Worm (Caenorhabditis elegans) whole organism, early embryonic: ENCODE results near the gene lag-1.

Experiments
- B0310.2 ChIP-seq: sonication (generic microtip); optimal IDR thresholded peaks from 2 replicates; lab custom pipeline; 2016; ENCODE audit warnings: mild to moderate bottlenecking, missing genetic modification characterization, missing compliant biosample characterization
- F13C5.2 ChIP-seq: sonication (generic microtip); optimal IDR thresholded peaks from 2 replicates; lab custom pipeline; 2017; ENCODE audit warnings: mild to moderate bottlenecking, missing genetic modification characterization, inconsistent platforms, missing compliant biosample characterization
- aly-1 ChIP-seq: sonication (generic microtip); optimal IDR thresholded peaks from 2 replicates; lab custom pipeline; 2016; ENCODE audit warnings: missing genetic modification characterization, missing compliant biosample characterization
- ama-1 ChIP-seq: fragments of 150-350 bp; optimal IDR thresholded peaks from 2 replicates; lab custom pipeline; 2014
- ceh-13 ChIP-seq: fragments of 200-800 bp; sonication (Bioruptor generic); optimal IDR thresholded peaks from 2 replicates; lab custom pipeline; 2018; ENCODE audit warnings: mild to moderate bottlenecking, missing genetic modification characterization, missing compliant biosample characterization
- ceh-36 ChIP-seq: sonication (generic microtip); optimal IDR thresholded peaks from 2 replicates; lab custom pipeline; 2016; ENCODE audit warnings: missing genetic modification characterization, inconsistent platforms, missing compliant biosample characterization
- ets-7 ChIP-seq: sonication (generic microtip); optimal IDR thresholded peaks from 2 replicates; lab custom pipeline; 2016; ENCODE audit warnings: missing genotype, missing genetic modification characterization, missing compliant biosample characterization
- flt-1 ChIP-seq: fragments of 200-800 bp; sonication (Bioruptor generic); IDR thresholded peaks from 2 replicates; pipeline ENCODE4 v1.3.6; 2022; ENCODE audit warnings: missing genetic modification characterization, missing compliant biosample characterization
- hmbx-1 ChIP-seq: sonication (generic microtip); optimal IDR thresholded peaks from 2 replicates; lab custom pipeline; 2016; ENCODE audit warnings: mild to moderate bottlenecking, missing genetic modification characterization, missing compliant biosample characterization
- hmg-4 ChIP-seq: fragments of 200-800 bp; sonication (Bioruptor generic); optimal IDR thresholded peaks from 2 replicates; lab custom pipeline; 2018; ENCODE audit warnings: mild to moderate bottlenecking, missing genetic modification characterization, missing compliant biosample characterization
- hnd-1 ChIP-seq: sonication (generic microtip); optimal IDR thresholded peaks from 2 replicates; lab custom pipeline; 2016; ENCODE audit warnings: missing genetic modification characterization, missing compliant biosample characterization
- pes-1 ChIP-seq: fragments of 200-800 bp; sonication (Bioruptor generic); IDR thresholded peaks from 2 replicates; pipeline ENCODE4 v1.3.6; 2022; ENCODE audit warnings: missing genetic modification reagents, missing genetic modification characterization, missing compliant biosample characterization
- scrt-1 ChIP-seq: fragments of 200-800 bp; sonication (Bioruptor generic); IDR thresholded peaks from 2 replicates; pipeline ENCODE4 v1.3.6; 2022; ENCODE audit warnings: missing genetic modification characterization, missing compliant biosample characterization
- sea-1 ChIP-seq: fragments of 200-800 bp; sonication (Bioruptor generic); conservative IDR thresholded peaks from 2 replicates; pipeline ENCODE4 v1.3.6; 2022; ENCODE audit warnings: missing genetic modification characterization, missing compliant biosample characterization
- tbx-11 ChIP-seq: fragments of 200-800 bp; sonication (Bioruptor generic); IDR thresholded peaks from 2 replicates; pipeline ENCODE4 v1.3.6; 2022; ENCODE audit warnings: missing genetic modification characterization, missing compliant biosample characterization
- tbx-37 ChIP-seq: fragments of 200-800 bp; sonication (Bioruptor generic); conservative IDR thresholded peaks from 2 replicates; pipeline ENCODE4 v1.3.6; 2022; ENCODE audit warnings: missing genetic modification reagents, missing genetic modification characterization, missing compliant biosample characterization
- tra-4 ChIP-seq: sonication (generic microtip); optimal IDR thresholded peaks from 2 replicates; lab custom pipeline; 2017; ENCODE audit warnings: missing genetic modification characterization, missing compliant biosample characterization

lag-1 gene

ce11 chrIV:6108665-6109064, 13.5 kb downstream of the lag-1 start:
- TF ChIP-seq scrt-1 (GFP tag; lab: Robert Waterston, UW) = no peak
- TF ChIP-seq tra-4 (tag; lab: Kevin White, UChicago) = no peak
- TF ChIP-seq aly-1 = no peak
- no peak for TF ChIP-seq tbx-37
- no peak for TF ChIP-seq hnd-1
- no peak for TF ChIP-seq sea-1 (GFP tag; lab: Robert Waterston, UW)
- no peak for TF ChIP-seq ama-1 (lab: Kevin White, UChicago)

DNA sequence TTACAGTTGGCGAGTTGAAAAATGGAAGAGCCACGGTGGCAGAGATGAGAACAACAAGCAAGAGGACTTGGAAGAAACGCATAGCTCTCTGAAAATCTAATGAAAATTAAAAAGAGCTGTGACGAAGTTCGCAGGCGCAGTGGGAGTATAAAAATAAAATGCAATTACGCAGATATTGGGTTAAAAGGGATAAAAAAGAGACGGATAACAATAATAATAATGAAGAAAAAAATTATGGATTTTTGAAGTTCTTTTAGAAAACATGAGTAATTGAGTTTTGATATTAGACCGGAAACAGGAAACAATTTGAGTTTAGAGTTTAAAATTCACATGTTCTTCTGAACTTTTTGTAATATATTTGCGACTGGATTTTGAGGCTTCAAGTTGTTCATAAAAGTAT, 17.1 kb downstream of the lag-1 start, which contains the start of gene M03D4.3:
Gene M03D4.3, minus strand, starts transcription at position 101 of the 400 bp plus-strand sequence.
- TF ChIP-seq F13C5.2 (no peak), pes-1 (GFP tag; lab: Robert Waterston, UW) (no peak), tra-4 (tag; lab: Kevin White, UChicago) (no peak), aly-1 (no peak), ceh-36 (tag; lab: Kevin White, UChicago) (no peak), flt-1 (no peak)

DNA sequence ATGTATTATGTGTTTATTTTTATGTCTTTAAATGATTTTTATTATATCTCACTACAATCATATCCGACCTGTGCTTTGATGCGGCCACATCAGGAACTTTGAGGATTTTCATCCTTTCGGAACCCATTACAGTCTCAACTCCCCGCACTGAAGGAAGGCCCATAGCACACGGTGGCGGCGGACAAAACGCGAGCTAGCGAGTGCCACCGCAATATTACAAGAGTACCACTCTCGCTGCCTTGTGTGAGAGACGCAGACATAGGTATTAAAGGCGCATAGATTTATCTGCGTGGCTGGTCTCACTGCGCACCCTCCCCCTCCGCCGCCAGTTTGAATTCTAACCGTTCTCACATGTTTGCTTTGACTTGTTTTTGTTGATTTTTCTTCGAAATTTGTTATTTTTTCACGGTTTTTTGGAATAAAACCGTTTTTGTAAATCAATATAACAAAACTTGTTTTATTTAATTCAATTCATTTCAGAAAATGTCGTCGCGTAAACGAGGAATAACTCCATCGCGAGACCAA, 22.6 kb downstream of the lag-1 start, which contains the start of gene zen-4:
Gene zen-4, plus strand, starts transcription at position 475 of the 525 bp plus-strand sequence.
- no peak for TF ChIP-seq ets-7 (tag; lab: Kevin White, UChicago)
- TF ChIP-seq pes-1 (GFP tag; lab: Robert Waterston, UW) = peak; percentile 39; the same call in 1 of the 2 replicates

- no peak for TF ChIP-seq tra-4 (tag; lab: Kevin White, UChicago)
- TF ChIP-seq tbx-37 = no peak
- no peak for TF ChIP-seq ama-1 (lab: Kevin White, UChicago)
- TF ChIP-seq pes-1 (GFP tag; lab: Robert Waterston, UW) = no peak
- no peak for TF ChIP-seq scrt-1 (GFP tag; lab: Robert Waterston, UW)
- no peak for TF ChIP-seq hmg-4 (GFP tag; lab: Kevin White, UChicago)
- no peak for TF ChIP-seq hnd-1
- no peak for TF ChIP-seq ceh-13
- no peak for TF ChIP-seq tbx-11 (GFP tag; lab: Robert Waterston, UW)
- TF ChIP-seq B0310.2 (tag; lab: Kevin White, UChicago) = no peak
- no peak for TF ChIP-seq ets-7 (tag; lab: Kevin White, UChicago)
- TF ChIP-seq sea-1 (GFP tag; lab: Robert Waterston, UW) = no peak
Observed at ce11 chrIV:6127252-6127930, 32.2 kb downstream of the lag-1 start, which contains the start of gene M03D4.4. TSS of gene M03D4.4 (minus strand) at chrIV:6127302.

DNA sequence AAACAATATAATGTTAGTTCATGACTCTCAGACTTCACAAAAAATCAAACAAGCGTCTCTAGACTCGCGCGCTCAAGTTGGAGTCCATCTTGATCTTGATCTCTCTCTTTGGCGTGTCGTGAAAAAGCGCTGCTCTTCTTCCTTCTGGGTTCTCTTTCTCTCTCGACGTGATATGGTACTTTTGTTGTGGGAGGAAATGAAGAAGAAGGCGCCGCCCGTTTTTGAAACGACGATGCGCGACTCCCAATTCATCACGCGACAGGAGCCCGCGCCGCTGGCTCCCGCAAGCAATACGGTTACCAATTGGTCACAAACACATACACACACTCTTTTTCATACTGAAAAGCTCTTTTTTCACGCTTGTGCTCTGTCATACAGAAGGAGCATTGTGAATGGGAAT, 35.2 kb downstream of the lag-1 start:
- TF ChIP-seq ceh-13 = no peak
- no peak for TF ChIP-seq hmbx-1
- TF ChIP-seq aly-1 = no peak
- no peak for TF ChIP-seq flt-1
- no peak for TF ChIP-seq sea-1 (GFP tag; lab: Robert Waterston, UW)

DNA sequence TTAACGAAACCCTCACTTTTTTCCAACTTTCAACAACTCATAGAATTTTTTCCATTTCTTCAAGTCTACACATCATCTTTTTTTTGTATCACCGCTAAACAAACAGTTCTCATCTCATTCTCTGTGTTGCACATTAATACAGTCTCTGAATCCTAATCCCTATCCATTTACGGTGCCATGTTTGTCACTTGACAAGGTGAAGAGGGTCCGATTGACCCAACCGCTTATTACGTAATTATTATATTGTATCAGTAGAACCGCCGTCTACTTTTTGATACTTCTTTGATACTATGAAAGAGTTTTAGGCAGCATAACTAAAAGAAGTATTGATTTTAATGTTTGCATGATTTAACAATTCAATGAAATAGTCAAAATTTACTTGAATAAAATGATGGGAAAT, 39.4 kb downstream of the lag-1 start:
- TF ChIP-seq aly-1 = no peak
- TF ChIP-seq flt-1 = no peak
- TF ChIP-seq B0310.2 (tag; lab: Kevin White, UChicago) = no peak
- no peak for TF ChIP-seq tbx-37
- no peak for TF ChIP-seq hmbx-1
- no peak for TF ChIP-seq ets-7 (tag; lab: Kevin White, UChicago)
- no peak for TF ChIP-seq ceh-36 (tag; lab: Kevin White, UChicago)
- no peak for TF ChIP-seq tra-4 (tag; lab: Kevin White, UChicago)
- TF ChIP-seq scrt-1 (GFP tag; lab: Robert Waterston, UW) = no peak
- TF ChIP-seq tbx-11 (GFP tag; lab: Robert Waterston, UW) = no peak
- TF ChIP-seq hmg-4 (GFP tag; lab: Kevin White, UChicago) = no peak
- no peak for TF ChIP-seq hnd-1

DNA sequence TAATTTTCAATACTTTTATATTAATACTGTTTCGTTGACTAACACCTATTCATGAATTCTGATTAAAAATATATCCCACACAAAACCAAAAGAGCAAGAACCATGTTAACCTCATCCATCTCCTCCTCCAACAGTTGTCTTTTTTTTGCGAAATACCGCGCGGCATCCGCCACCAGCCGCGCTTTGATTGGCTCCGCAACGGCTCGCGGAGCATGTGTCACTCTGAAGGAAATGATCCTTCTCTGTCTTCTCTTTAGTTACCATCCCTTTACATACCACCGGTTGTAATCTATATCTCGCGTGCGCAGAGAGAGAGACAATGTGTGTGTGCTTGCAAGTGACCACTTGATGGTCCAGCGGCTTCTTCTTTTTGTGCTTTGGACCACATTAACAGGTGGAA, 40.4 kb downstream of the lag-1 start:
- no peak for TF ChIP-seq sea-1 (GFP tag; lab: Robert Waterston, UW)
- no peak for TF ChIP-seq flt-1
- no peak for TF ChIP-seq F13C5.2
- TF ChIP-seq ama-1 (lab: Kevin White, UChicago) = no peak
- no peak for TF ChIP-seq pes-1 (GFP tag; lab: Robert Waterston, UW)
- TF ChIP-seq tbx-11 (GFP tag; lab: Robert Waterston, UW) = no peak
- no peak for TF ChIP-seq ets-7 (tag; lab: Kevin White, UChicago)
- TF ChIP-seq B0310.2 (tag; lab: Kevin White, UChicago) = no peak
- TF ChIP-seq hmbx-1 = no peak
- no peak for TF ChIP-seq ceh-13
- no peak for TF ChIP-seq scrt-1 (GFP tag; lab: Robert Waterston, UW)
- no peak for TF ChIP-seq tra-4 (tag; lab: Kevin White, UChicago)
- TF ChIP-seq hmg-4 (GFP tag; lab: Kevin White, UChicago) = no peak
- TF ChIP-seq ceh-36 (tag; lab: Kevin White, UChicago) = no peak
- no peak for TF ChIP-seq aly-1
- no peak for TF ChIP-seq tbx-37

ce11 chrIV:6140700-6141099, 45.5 kb downstream of the lag-1 start:
- TF ChIP-seq tbx-11 (GFP tag; lab: Robert Waterston, UW) (no peak), hmbx-1 (no peak), tbx-37 (no peak), ets-7 (tag; lab: Kevin White, UChicago) (no peak), sea-1 (GFP tag; lab: Robert Waterston, UW) (no peak), ama-1 (lab: Kevin White, UChicago) (no peak)
